Worm (Caenorhabditis elegans): ENCODE measurements around the gene srbc-20.

DNA sequence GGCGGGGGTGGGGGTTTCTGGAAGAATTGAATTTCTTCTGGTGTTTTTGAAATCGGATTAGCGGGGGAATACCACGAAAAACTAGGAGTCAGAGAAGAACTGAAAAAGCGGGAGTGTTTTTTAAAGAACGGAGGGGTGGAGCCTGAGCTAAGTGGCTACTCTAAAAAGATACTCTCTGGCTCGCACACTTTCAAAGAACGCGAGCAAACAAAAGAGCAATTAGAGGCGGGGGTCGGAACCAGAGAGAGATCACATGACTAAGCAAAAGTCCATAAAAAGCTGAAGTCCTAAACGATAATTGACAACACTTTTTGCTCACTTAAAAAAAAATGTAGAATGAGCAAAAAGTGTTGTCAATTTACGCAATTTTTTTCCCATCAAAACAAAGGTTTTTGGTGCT lies 12.6 kb upstream of the srbc-20 start:
- TF ChIP-seq vab-15 (tag; optimal IDR thresholded peaks at IDR 0.05) (no peak), pqm-1 (tag; optimal IDR thresholded peaks at IDR 0.05) (no peak), grh-1 (GFP tag; IDR thresholded peaks at IDR 0.05) (no peak), nhr-84 (tag; optimal IDR thresholded peaks at IDR 0.05) (no peak), snpc-4 (tag; optimal IDR thresholded peaks at IDR 0.05) (no peak), nhr-28 (tag; optimal IDR thresholded peaks at IDR 0.05) (no peak), ceh-82 (tag; optimal IDR thresholded peaks at IDR 0.05) (peak in 1 of 3 experiments; percentile 8), lin-13 (GFP tag; optimal IDR thresholded peaks at IDR 0.05) (no peak), ceh-8 (GFP tag; optimal IDR thresholded peaks at IDR 0.05) (no peak), aha-1 (tag; optimal IDR thresholded peaks at IDR 0.05) (no peak), efl-1 (optimal IDR thresholded peaks at IDR 0.05) (no peak), efl-1 (GFP tag; optimal IDR thresholded peaks at IDR 0.05 in 1 of 2) (no peak), zag-1 (tag; optimal IDR thresholded peaks at IDR 0.05) (no peak)
